Worm (Caenorhabditis elegans) whole organism, L4 larva: ENCODE data around the gene B0393.9.

ENCODE experiments used
- F10B5.3 ChIP-seq: sonication (generic microtip); optimal IDR thresholded peaks from 2 replicates; lab custom pipeline; 2016; ENCODE audit warnings: mild to moderate bottlenecking, missing genetic modification characterization, missing compliant biosample characterization
- F37D6.2 ChIP-seq: sonication (generic microtip); optimal IDR thresholded peaks from 2 replicates; lab custom pipeline; 2016; ENCODE audit warnings: mild to moderate bottlenecking, missing genetic modification characterization, missing compliant biosample characterization
- F44E2.7 ChIP-seq: fragments of 200-800 bp; sonication (Bioruptor generic); IDR thresholded peaks from 2 replicates; pipeline ENCODE4 v2.1.2; 2022; ENCODE audit warnings: missing genetic modification characterization, missing compliant biosample characterization
- T20F7.1 ChIP-seq: fragments of 200-800 bp; sonication (Bioruptor generic); optimal IDR thresholded peaks from 2 replicates; lab custom pipeline; 2018; ENCODE audit warnings: mild to moderate bottlenecking, missing genetic modification characterization, missing compliant biosample characterization
- T26A8.4 ChIP-seq: fragments of 200-800 bp; sonication (Bioruptor generic); IDR thresholded peaks from 2 replicates; pipeline ENCODE4 v1.3.6; 2022; ENCODE audit warnings: missing genetic modification characterization, missing compliant biosample characterization
- Y48G9A.11 ChIP-seq: fragments of 200-800 bp; sonication (Bioruptor generic); IDR thresholded peaks from 2 replicates; pipeline ENCODE4 v1.3.6; 2022; ENCODE audit warnings: missing genetic modification reagents, missing genetic modification characterization, missing compliant biosample characterization
- ZK546.5 ChIP-seq, 2 experiments: sonication (generic microtip); optimal IDR thresholded peaks; 2 replicates each; lab custom pipeline; 2017; ENCODE audit warnings: missing biosample characterization in 2 of 2, missing genetic modification characterization in 2 of 2
- ama-1 ChIP-seq: fragments of 150-350 bp; optimal IDR thresholded peaks from 2 replicates; lab custom pipeline; 2014; ENCODE audit warnings: inconsistent platforms, mixed read lengths
- arid-1 ChIP-seq: fragments of 200-800 bp; sonication (Bioruptor generic); conservative IDR thresholded peaks from 2 replicates; pipeline ENCODE4 v1.3.6; 2022; ENCODE audit warnings: missing genetic modification reagents, missing genetic modification characterization, missing compliant biosample characterization
- ceh-28 ChIP-seq: fragments of 150-350 bp; optimal IDR thresholded peaks from 2 replicates; lab custom pipeline; 2014; ENCODE audit warnings: missing biosample characterization, missing genetic modification reagents, missing genetic modification characterization
- ceh-32 ChIP-seq: sonication (generic microtip); optimal IDR thresholded peaks from 2 replicates; lab custom pipeline; 2016; ENCODE audit warnings: mild to moderate bottlenecking, missing genetic modification characterization, missing compliant biosample characterization; ENCODE audit not compliant: poor library complexity
- ceh-82 ChIP-seq: sonication (generic microtip); optimal IDR thresholded peaks from 2 replicates; lab custom pipeline; 2017; ENCODE audit warnings: missing biosample characterization, missing genetic modification characterization
- ces-1 ChIP-seq: fragments of 150-350 bp; sonication (generic microtip); optimal IDR thresholded peaks from 4 replicates; lab custom pipeline; 2014; ENCODE audit warnings: missing biosample characterization, missing genetic modification reagents, missing genetic modification characterization
- cey-2 ChIP-seq: sonication (generic microtip); optimal IDR thresholded peaks from 3 replicates; lab custom pipeline; 2017; ENCODE audit warnings: missing genetic modification characterization, mild to moderate bottlenecking, missing compliant biosample characterization, antibody characterized with exemption, borderline replicate concordance; ENCODE audit not compliant: insufficient read depth
- ctbp-1 ChIP-seq: fragments of 200-800 bp; sonication (Bioruptor generic); IDR thresholded peaks from 2 replicates; pipeline ENCODE4 v1.3.6; 2022; ENCODE audit warnings: missing genetic modification reagents, missing genetic modification characterization, missing compliant biosample characterization
- daf-19 ChIP-seq: fragments of 200-800 bp; sonication (Bioruptor generic); conservative IDR thresholded peaks from 2 replicates; pipeline ENCODE4 v1.3.6; 2022; ENCODE audit warnings: missing genetic modification characterization, missing compliant biosample characterization
- daf-8 ChIP-seq: fragments of 200-800 bp; sonication (Bioruptor generic); IDR thresholded peaks from 2 replicates; pipeline ENCODE4 v1.3.6; 2022; ENCODE audit warnings: missing genetic modification characterization, missing compliant biosample characterization
- dpl-1 ChIP-seq: fragments of 150-350 bp; optimal IDR thresholded peaks from 2 replicates; lab custom pipeline; 2014; ENCODE audit warnings: missing biosample characterization, missing genetic modification reagents, missing genetic modification characterization
- duxl-1 ChIP-seq: sonication (generic microtip); optimal IDR thresholded peaks from 2 replicates; lab custom pipeline; 2016; ENCODE audit warnings: mild to moderate bottlenecking, missing genetic modification characterization, moderate library complexity, missing compliant biosample characterization; ENCODE audit not compliant: poor library complexity
- dve-1 ChIP-seq: sonication (generic microtip); optimal IDR thresholded peaks from 2 replicates; lab custom pipeline; 2017; ENCODE audit warnings: antibody characterized with exemption, mild to moderate bottlenecking, missing genetic modification characterization, missing compliant biosample characterization; ENCODE audit not compliant: insufficient read depth
- fkh-10 ChIP-seq: fragments of 150-350 bp; optimal IDR thresholded peaks from 2 replicates; lab custom pipeline; 2014; ENCODE audit warnings: missing biosample characterization, missing genetic modification reagents, missing genetic modification characterization
- fos-1 ChIP-seq: fragments of 150-350 bp; optimal IDR thresholded peaks from 2 replicates; lab custom pipeline; 2014; ENCODE audit warnings: missing biosample characterization, missing genetic modification characterization
- hif-1 ChIP-seq, 2 experiments: sonication (generic microtip); optimal IDR thresholded peaks; 2 replicates each; lab custom pipeline; 2016 to 2017; ENCODE audit warnings: missing compliant biosample characterization in 2 of 2, missing genetic modification characterization in 2 of 2, missing genetic modification reagents in 2 of 2, missing genotype in 2 of 2, mild to moderate bottlenecking in 1 of 2
- hlh-11 ChIP-seq: fragments of 200-800 bp; sonication (Bioruptor generic); optimal IDR thresholded peaks from 2 replicates; lab custom pipeline; 2018; ENCODE audit warnings: mild to moderate bottlenecking, missing genetic modification characterization, missing compliant biosample characterization
- hmg-1.1 ChIP-seq: fragments of 200-800 bp; sonication (Bioruptor generic); IDR thresholded peaks from 2 replicates; pipeline ENCODE4 v1.3.6; 2022; ENCODE audit warnings: missing genetic modification reagents, missing genetic modification characterization, missing compliant biosample characterization
- lsy-2 ChIP-seq, 2 experiments: fragments of 150-350 bp in 1 of 2; sonication (generic microtip) in 1 of 2; optimal IDR thresholded peaks; 2 replicates each; lab custom pipeline; 2014 to 2017; ENCODE audit warnings: missing biosample characterization in 2 of 2, missing genetic modification characterization in 2 of 2
- mdl-1 ChIP-seq, 2 experiments: fragments of 150-350 bp in 1 of 2; sonication (generic microtip) in 1 of 2; optimal IDR thresholded peaks; 2 replicates each; lab custom pipeline; 2014 to 2017; ENCODE audit warnings: missing biosample characterization in 2 of 2, missing genetic modification characterization in 2 of 2
- nhr-111 ChIP-seq: fragments of 200-800 bp; sonication (Bioruptor generic); optimal IDR thresholded peaks from 2 replicates; lab custom pipeline; 2018; ENCODE audit warnings: mild to moderate bottlenecking, missing genetic modification characterization, missing compliant biosample characterization
- nhr-237 ChIP-seq: sonication (generic microtip); optimal IDR thresholded peaks from 2 replicates; lab custom pipeline; 2017; ENCODE audit warnings: missing biosample characterization, missing genetic modification characterization
- nhr-25 ChIP-seq: sonication (generic microtip); optimal IDR thresholded peaks from 2 replicates; lab custom pipeline; 2017; ENCODE audit warnings: missing genetic modification characterization, mild to moderate bottlenecking, missing compliant biosample characterization, antibody characterized with exemption, moderate library complexity, borderline replicate concordance; ENCODE audit not compliant: insufficient read depth
- nhr-42 ChIP-seq: fragments of 200-800 bp; sonication (Bioruptor generic); IDR thresholded peaks from 2 replicates; pipeline ENCODE4 v1.3.6; 2022; ENCODE audit warnings: missing genetic modification characterization, missing compliant biosample characterization
- nhr-77 ChIP-seq: fragments of 150-350 bp; optimal IDR thresholded peaks from 2 replicates; lab custom pipeline; 2014; ENCODE audit warnings: missing biosample characterization, missing genetic modification characterization
- pqm-1 ChIP-seq: sonication (generic microtip); optimal IDR thresholded peaks from 2 replicates; lab custom pipeline; 2017; ENCODE audit warnings: missing biosample characterization, missing genetic modification characterization
- rbr-2 ChIP-seq: sonication (generic microtip); optimal IDR thresholded peaks from 2 replicates; lab custom pipeline; 2016; ENCODE audit warnings: missing genotype, missing genetic modification characterization, missing compliant biosample characterization
- sdz-12 ChIP-seq: fragments of 200-800 bp; sonication (Bioruptor generic); optimal IDR thresholded peaks from 2 replicates; lab custom pipeline; 2018; ENCODE audit warnings: mild to moderate bottlenecking, missing genetic modification characterization, missing compliant biosample characterization
- snpc-1.2 ChIP-seq: fragments of 200-800 bp; sonication (Bioruptor generic); IDR thresholded peaks from 2 replicates; pipeline ENCODE4 v1.3.6; 2022; ENCODE audit warnings: missing genetic modification reagents, missing genetic modification characterization, missing compliant biosample characterization
- spr-1 ChIP-seq: sonication (generic microtip); optimal IDR thresholded peaks from 2 replicates; lab custom pipeline; 2016; ENCODE audit warnings: mild to moderate bottlenecking, missing genetic modification characterization, missing compliant biosample characterization
- spr-3 ChIP-seq: fragments of 200-800 bp; sonication (Bioruptor generic); optimal IDR thresholded peaks from 2 replicates; lab custom pipeline; 2018; ENCODE audit warnings: mild to moderate bottlenecking, missing genetic modification characterization, missing compliant biosample characterization
- tag-97 ChIP-seq: fragments of 200-800 bp; sonication (Bioruptor generic); IDR thresholded peaks from 2 replicates; pipeline ENCODE4 v1.3.6; 2022; ENCODE audit warnings: missing genetic modification characterization, missing compliant biosample characterization
- tra-1 ChIP-seq: fragments of 200-800 bp; sonication (Bioruptor generic); IDR thresholded peaks from 2 replicates; pipeline ENCODE4 v1.3.6; 2022; ENCODE audit warnings: missing genetic modification reagents, missing genetic modification characterization, missing compliant biosample characterization
- unc-130 ChIP-seq: sonication (generic microtip); optimal IDR thresholded peaks from 2 replicates; lab custom pipeline; 2016; ENCODE audit warnings: missing genetic modification reagents, missing genetic modification characterization, missing compliant biosample characterization
- unc-62 ChIP-seq, 3 experiments: fragments of 150-350 bp in 1 of 3; sonication (generic microtip); optimal IDR thresholded peaks in 2 of 3; peaks in 1 of 3; 1 replicate in 1 of 3; 2 replicates in 2 of 3; lab custom pipeline; 2014 to 2017; ENCODE audit warnings: missing biosample characterization in 3 of 3, missing genetic modification characterization in 3 of 3, missing genetic modification reagents in 3 of 3, missing genotype in 1 of 3
- zag-1 ChIP-seq: fragments of 150-350 bp; optimal IDR thresholded peaks from 2 replicates; lab custom pipeline; 2014; ENCODE audit warnings: missing biosample characterization, missing genetic modification characterization
- zfp-2 ChIP-seq: sonication (generic microtip); optimal IDR thresholded peaks from 2 replicates; lab custom pipeline; 2016; ENCODE audit warnings: mild to moderate bottlenecking, missing genetic modification characterization, missing compliant biosample characterization
- zip-2 ChIP-seq: fragments of 150-350 bp; optimal IDR thresholded peaks from 2 replicates; lab custom pipeline; 2014; ENCODE audit warnings: missing biosample characterization, missing genetic modification characterization
- ztf-7 ChIP-seq: fragments of 150-350 bp; optimal IDR thresholded peaks from 2 replicates; lab custom pipeline; 2014; ENCODE audit warnings: missing biosample characterization, missing genetic modification characterization

B0393.9 gene

DNA sequence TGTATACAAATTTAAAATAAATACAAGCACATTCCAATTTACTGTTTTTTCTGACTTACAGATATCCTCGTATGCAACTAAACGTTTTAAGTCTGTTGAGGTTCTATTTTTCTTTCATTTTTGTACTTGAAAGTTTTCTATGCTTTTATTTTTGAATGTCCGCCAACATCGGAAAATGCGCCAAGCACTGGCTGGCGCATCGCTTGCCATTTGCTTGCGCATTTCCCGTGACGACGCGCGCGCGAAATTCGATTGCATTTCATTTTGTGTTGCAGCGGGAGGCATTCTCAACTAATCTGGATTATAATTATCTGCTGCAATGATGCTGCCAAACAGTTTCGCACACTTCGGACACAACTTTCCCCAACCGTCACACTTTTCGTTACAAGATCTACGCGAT, 23.0 kb downstream of the B0393.9 start, which contains the start of gene fbxl-2 (continued):
- TF ChIP-seq tra-1 (GFP tag; lab: Robert Waterston, UW) = peak; percentile 84
- TF ChIP-seq ama-1 (lab: Kevin White, UChicago) = peak; percentile 59
- no peak for TF ChIP-seq daf-8
- peak; percentile 93 for TF ChIP-seq nhr-42 (GFP tag; lab: Robert Waterston, UW)
- peak; percentile 85 to 97 for TF ChIP-seq lsy-2 (tag; optimal IDR thresholded peaks at IDR 0.05; lab: Kevin White, UChicago)
- peak; percentile 94 for TF ChIP-seq hmg-1.1
- TF ChIP-seq sdz-12 (GFP tag; lab: Kevin White, UChicago) = no peak
- peak; percentile 96 for TF ChIP-seq T26A8.4 (GFP tag; lab: Robert Waterston, UW)
- no peak for TF ChIP-seq tag-97 (GFP tag; lab: Robert Waterston, UW)
- TF ChIP-seq zag-1 (tag; lab: Kevin White, UChicago) = no peak

DNA sequence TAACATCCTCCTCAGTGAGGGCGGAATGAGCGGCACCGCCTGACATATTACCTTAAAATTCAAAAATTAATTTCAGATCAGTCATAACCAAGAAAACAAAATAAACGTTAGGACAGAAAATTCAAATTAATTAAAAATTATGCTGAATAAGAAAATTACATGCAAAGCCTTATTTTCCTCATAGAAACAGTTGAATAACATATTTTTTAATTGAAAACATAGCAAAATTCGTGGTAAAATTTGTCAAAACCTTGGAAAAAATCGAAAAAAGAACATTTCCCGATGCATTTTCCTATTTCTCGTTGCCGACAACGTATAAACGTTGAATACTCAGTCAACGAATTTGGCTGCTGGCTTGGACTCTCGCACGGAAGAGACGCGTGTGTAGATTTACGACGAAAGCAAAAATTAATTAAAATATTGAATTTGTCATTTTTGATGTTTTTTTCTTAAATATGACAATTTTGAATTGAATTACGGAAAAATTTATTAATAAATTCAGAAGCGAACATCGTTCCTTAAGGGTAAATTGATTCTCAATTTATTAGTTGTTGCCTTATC, 25.9 kb downstream of the B0393.9 start, which contains the start of the genes rps-0 and rbg-3:
Gene rps-0, minus strand, starts transcription at position 51 of the 561 bp plus-strand sequence.
Gene rbg-3, plus strand, starts transcription at position 424 of the 561 bp plus-strand sequence.
- TF ChIP-seq fos-1 (tag; lab: Kevin White, UChicago) (no peak), ces-1 (GFP tag; lab: Kevin White, UChicago) (peak; percentile 68), spr-3 (no peak), dpl-1 (GFP tag; lab: Kevin White, UChicago) (peak; percentile 93), hmg-1.1 (peak; percentile 83), nhr-77 (tag; lab: Kevin White, UChicago) (peak; percentile 97), arid-1 (GFP tag; lab: Robert Waterston, UW) (peak; percentile 57), T26A8.4 (GFP tag; lab: Robert Waterston, UW) (peak; percentile 74), pqm-1 (tag; lab: Kevin White, UChicago) (no peak), zag-1 (tag; lab: Kevin White, UChicago) (no peak), daf-19 (GFP tag; lab: Robert Waterston, UW) (no peak), zfp-2 (peak; percentile 77), nhr-237 (no peak), ceh-82 (no peak), tag-97 (GFP tag; lab: Robert Waterston, UW) (no peak), zip-2 (peak; percentile 34), nhr-25 (tag; lab: Kevin White, UChicago) (peak; percentile 81), ctbp-1 (GFP tag; lab: Robert Waterston, UW) (peak; percentile 61; the same call in 1 of the 2 replicates), rbr-2 (peak; percentile 88), lsy-2 (tag; optimal IDR thresholded peaks at IDR 0.05; lab: Kevin White, UChicago) (peak; percentile 84 to 98), T20F7.1 (GFP tag; lab: Kevin White, UChicago) (peak; percentile 89), cey-2 (no peak), F37D6.2 (peak; percentile 80), nhr-111 (no peak), mdl-1 (tag; optimal IDR thresholded peaks at IDR 0.05; lab: Kevin White, UChicago) (peak in 1 of 2 experiments; percentile 64), Y48G9A.11 (no peak), F10B5.3 (tag; lab: Kevin White, UChicago) (peak; percentile 28), fkh-10 (GFP tag; lab: Kevin White, UChicago) (peak; percentile 88), spr-1 (tag; lab: Kevin White, UChicago) (peak; percentile 80), hif-1 (tag; optimal IDR thresholded peaks at IDR 0.05; lab: Kevin White, UChicago) (peak; percentile 12 to 75), ceh-32 (tag; lab: Kevin White, UChicago) (no peak), unc-62 (GFP tag; optimal IDR thresholded peaks at IDR 0.05 in 1 of 2; lab: Kevin White, UChicago) (peak in 1 of 2 experiments; percentile 5), unc-62 (tag; optimal IDR thresholded peaks at IDR 0.05; lab: Kevin White, UChicago) (no peak), ztf-7 (tag; lab: Kevin White, UChicago) (peak; percentile 89), dve-1 (tag; lab: Kevin White, UChicago) (peak; percentile 97), F44E2.7 (GFP tag; lab: Robert Waterston, UW) (no peak), hlh-11 (tag; lab: Kevin White, UChicago) (peak; percentile 83), nhr-42 (GFP tag; lab: Robert Waterston, UW) (peak; percentile 37; the same call in 1 of the 2 replicates), snpc-1.2 (no peak), ceh-28 (tag; lab: Kevin White, UChicago) (no peak), ZK546.5 (tag; optimal IDR thresholded peaks at IDR 0.05; lab: Kevin White, UChicago) (peak in 1 of 2 experiments; percentile 58), duxl-1 (tag; lab: Kevin White, UChicago) (peak; percentile 75), unc-130 (GFP tag; lab: Kevin White, UChicago) (peak; percentile 67)
